Fruit fly (Drosophila melanogaster) whole organism, embryonic: ENCODE data around the gene Socs36E.

Source experiments
- Atf-2 ChIP-seq: fragments of 200-800 bp; sonication (Bioruptor generic); optimal IDR thresholded peaks from 2 replicates; lab custom pipeline; 2016; ENCODE audit warnings: missing biosample characterization, missing genetic modification characterization
- B-H1 ChIP-seq: fragments of 200-800 bp; sonication (Bioruptor generic); IDR thresholded peaks from 3 replicates; pipeline ENCODE4 v1.3.6; 2022; ENCODE audit warnings: missing biosample characterization, missing genetic modification characterization
- CG17361 ChIP-seq: fragments of 200-800 bp; sonication (Bioruptor generic); IDR thresholded peaks from 3 replicates; pipeline ENCODE4 v1.3.6; 2022; ENCODE audit warnings: missing biosample characterization, missing genetic modification characterization
- CG17385 ChIP-seq: fragments of 200-800 bp; sonication (Bioruptor generic); optimal IDR thresholded peaks from 3 replicates; lab custom pipeline; 2018; ENCODE audit warnings: missing biosample characterization, mild to moderate bottlenecking, missing genetic modification characterization
- CG17802 ChIP-seq: fragments of 200-800 bp; sonication (Bioruptor generic); optimal IDR thresholded peaks from 2 replicates; lab custom pipeline; 2018; ENCODE audit warnings: missing biosample characterization, mild to moderate bottlenecking, missing genetic modification characterization, moderate library complexity
- CG2116 ChIP-seq: fragments of 200-800 bp; sonication (Bioruptor generic); optimal IDR thresholded peaks from 3 replicates; lab custom pipeline; 2018; ENCODE audit warnings: missing biosample characterization, mild to moderate bottlenecking, missing genetic modification characterization
- CG31224 ChIP-seq: fragments of 200-800 bp; sonication (Bioruptor generic); IDR thresholded peaks from 2 replicates; pipeline ENCODE4 v1.3.6; 2022; ENCODE audit warnings: missing biosample characterization, missing genetic modification characterization
- CG32772 ChIP-seq: fragments of 200-800 bp; sonication (Bioruptor generic); IDR thresholded peaks from 2 replicates; pipeline ENCODE4 v1.3.6; 2022; ENCODE audit warnings: missing biosample characterization, missing genetic modification characterization
- CG3995 ChIP-seq: fragments of 200-800 bp; sonication (Bioruptor generic); optimal IDR thresholded peaks from 3 replicates; lab custom pipeline; 2016; ENCODE audit warnings: missing biosample characterization, missing genetic modification characterization
- CG4282 ChIP-seq: fragments of 200-800 bp; sonication (Bioruptor generic); optimal IDR thresholded peaks from 2 replicates; lab custom pipeline; 2016; ENCODE audit warnings: missing biosample characterization, missing genetic modification characterization
- CG4360 ChIP-seq: fragments of 200-800 bp; sonication (Bioruptor generic); IDR thresholded peaks from 2 replicates; pipeline ENCODE4 v1.3.6; 2022; ENCODE audit warnings: missing biosample characterization, missing genetic modification characterization
- CG6175 ChIP-seq: fragments of 200-800 bp; sonication (Bioruptor generic); IDR thresholded peaks from 3 replicates; pipeline ENCODE4 v1.3.6; 2022; ENCODE audit warnings: missing biosample characterization, missing genetic modification characterization
- CG6254 ChIP-seq: fragments of 200-800 bp; sonication (Bioruptor generic); optimal IDR thresholded peaks from 3 replicates; lab custom pipeline; 2017; ENCODE audit warnings: mild to moderate bottlenecking, missing biosample characterization, missing genetic modification reagents, missing genetic modification characterization
- CG7357 ChIP-seq: fragments of 200-800 bp; sonication (Bioruptor generic); IDR thresholded peaks from 3 replicates; pipeline ENCODE4 v1.3.6; 2022; ENCODE audit warnings: missing biosample characterization, missing genetic modification characterization
- CG8359 ChIP-seq: fragments of 200-800 bp; sonication (Bioruptor generic); optimal IDR thresholded peaks from 2 replicates; lab custom pipeline; 2017; ENCODE audit warnings: missing biosample characterization, mild to moderate bottlenecking, missing genetic modification characterization, borderline replicate concordance
- CG8944 ChIP-seq: fragments of 200-800 bp; sonication (Bioruptor generic); optimal IDR thresholded peaks from 3 replicates; lab custom pipeline; 2016; ENCODE audit warnings: missing biosample characterization, missing genetic modification characterization
- CG9876 ChIP-seq: fragments of 200-800 bp; sonication (Bioruptor generic); optimal IDR thresholded peaks from 2 replicates; lab custom pipeline; 2016; ENCODE audit warnings: missing biosample characterization, missing genetic modification characterization
- CkIIα-i1 ChIP-seq: fragments of 200-800 bp; sonication (Bioruptor generic); IDR thresholded peaks from 2 replicates; pipeline ENCODE4 v1.3.6; 2022; ENCODE audit warnings: missing biosample characterization, missing genetic modification characterization
- CrebB ChIP-seq: fragments of 200-800 bp; sonication (Bioruptor generic); optimal IDR thresholded peaks from 3 replicates; lab custom pipeline; 2018; ENCODE audit warnings: missing biosample characterization, mild to moderate bottlenecking, missing genetic modification characterization
- Dfd ChIP-seq, 2 experiments: fragments of >200 bp; optimal IDR thresholded peaks; 2 replicates each; lab custom pipeline; 2017; ENCODE audit warnings: missing biosample characterization in 2 of 2, missing genetic modification characterization in 2 of 2
- Fer1 ChIP-seq: fragments of 200-800 bp; sonication (Bioruptor generic); optimal IDR thresholded peaks from 2 replicates; lab custom pipeline; 2017; ENCODE audit warnings: missing biosample characterization, mild to moderate bottlenecking, missing genetic modification characterization
- GATAe ChIP-seq: fragments of 200-800 bp; sonication (Bioruptor generic); conservative IDR thresholded peaks from 2 replicates; pipeline ENCODE4 v1.3.6; 2022; ENCODE audit warnings: missing biosample characterization, missing genetic modification characterization
- HLHmδ ChIP-seq: fragments of 200-800 bp; sonication (Bioruptor generic); optimal IDR thresholded peaks from 2 replicates; lab custom pipeline; 2018; ENCODE audit warnings: missing biosample characterization, mild to moderate bottlenecking, missing genetic modification characterization, moderate library complexity
- Hr78 ChIP-seq, 2 experiments: fragments of 200-800 bp in 1 of 2; fragments of >200 bp in 1 of 2; sonication (Bioruptor generic) in 1 of 2; optimal IDR thresholded peaks; 2 replicates each; lab custom pipeline; 2017 to 2019; ENCODE audit warnings: missing biosample characterization in 2 of 2, missing genetic modification characterization in 2 of 2, mild to moderate bottlenecking in 1 of 2, moderate library complexity in 1 of 2
- Kr ChIP-seq: fragments of 200-800 bp; sonication (Bioruptor generic); optimal IDR thresholded peaks from 2 replicates; lab custom pipeline; 2017; ENCODE audit warnings: missing biosample characterization, mild to moderate bottlenecking, missing genetic modification characterization
- Lhr ChIP-seq: fragments of 200-800 bp; sonication (Bioruptor generic); optimal IDR thresholded peaks from 3 replicates; lab custom pipeline; 2017; ENCODE audit warnings: mild to moderate bottlenecking, missing biosample characterization, missing genetic modification reagents, missing genetic modification characterization
- MBD-R2 ChIP-seq: fragments of 200-800 bp; sonication (Bioruptor generic); IDR thresholded peaks from 2 replicates; pipeline ENCODE4 v1.3.6; 2022; ENCODE audit warnings: missing biosample characterization, missing genetic modification characterization
- MTF-1 ChIP-seq: fragments of 200-800 bp; sonication (Bioruptor generic); optimal IDR thresholded peaks from 2 replicates; lab custom pipeline; 2018; ENCODE audit warnings: missing biosample characterization, mild to moderate bottlenecking, missing genetic modification characterization, borderline replicate concordance
- NfI ChIP-seq: fragments of 200-800 bp; sonication (Bioruptor generic); optimal IDR thresholded peaks from 3 replicates; lab custom pipeline; 2018; ENCODE audit warnings: missing biosample characterization, mild to moderate bottlenecking, missing genetic modification characterization, moderate library complexity
- Oli ChIP-seq: fragments of 200-800 bp; sonication (Bioruptor generic); optimal IDR thresholded peaks from 2 replicates; lab custom pipeline; 2018; ENCODE audit warnings: missing biosample characterization, mild to moderate bottlenecking, missing genetic modification characterization, moderate library complexity
- Stat92E ChIP-seq, 3 experiments: fragments of >200 bp in 2 of 3; fragments of 200-800 bp in 1 of 3; sonication (Bioruptor generic) in 1 of 3; optimal IDR thresholded peaks; 2 replicates each; lab custom pipeline; 2017 to 2019; ENCODE audit warnings: missing biosample characterization in 3 of 3, missing genetic modification characterization in 3 of 3, mild to moderate bottlenecking in 1 of 3, moderate library complexity in 1 of 3
- Vsx1 ChIP-seq: fragments of 200-800 bp; sonication (Bioruptor generic); optimal IDR thresholded peaks from 2 replicates; lab custom pipeline; 2017; ENCODE audit warnings: missing biosample characterization, mild to moderate bottlenecking, missing genetic modification characterization, missing genetic modification reagents
- ase ChIP-seq: fragments of 200-800 bp; sonication (Bioruptor generic); IDR thresholded peaks from 3 replicates; pipeline ENCODE4 v1.3.6; 2022; ENCODE audit warnings: missing biosample characterization, missing genetic modification characterization
- cwo ChIP-seq: fragments of 200-800 bp; sonication (Bioruptor generic); optimal IDR thresholded peaks from 3 replicates; lab custom pipeline; 2017; ENCODE audit warnings: missing biosample characterization, missing genetic modification characterization, mild to moderate bottlenecking, moderate library complexity, missing genetic modification reagents
- dm ChIP-seq: fragments of 200-800 bp; sonication (Bioruptor generic); optimal IDR thresholded peaks from 3 replicates; lab custom pipeline; 2016; ENCODE audit warnings: missing biosample characterization, missing genetic modification characterization
- exex ChIP-seq: fragments of 200-800 bp; sonication (Bioruptor generic); optimal IDR thresholded peaks from 4 replicates; lab custom pipeline; 2018; ENCODE audit warnings: missing biosample characterization, mild to moderate bottlenecking, missing genetic modification characterization, moderate library complexity
- gt ChIP-seq: fragments of 200-800 bp; sonication (Bioruptor generic); IDR thresholded peaks from 2 replicates; pipeline ENCODE4 v1.3.6; 2022; ENCODE audit warnings: missing biosample characterization, missing genetic modification characterization
- hb ChIP-seq: fragments of 200-800 bp; sonication (Bioruptor generic); IDR thresholded peaks from 3 replicates; pipeline ENCODE4 v1.3.6; 2022; ENCODE audit warnings: missing biosample characterization, missing genetic modification characterization; ENCODE audit not compliant: partially characterized antibody
- lbe ChIP-seq: fragments of 200-800 bp; sonication (Bioruptor generic); optimal IDR thresholded peaks from 2 replicates; lab custom pipeline; 2016; ENCODE audit warnings: missing biosample characterization, mild to moderate bottlenecking, missing genetic modification characterization
- ranshi ChIP-seq: fragments of 200-800 bp; sonication (Bioruptor generic); IDR thresholded peaks from 2 replicates; pipeline ENCODE4 v1.3.6; 2022; ENCODE audit warnings: missing biosample characterization, missing genetic modification characterization
- sna ChIP-seq: fragments of 200-800 bp; sonication (Bioruptor generic); IDR thresholded peaks from 2 replicates; pipeline ENCODE4 v1.3.6; 2022; ENCODE audit warnings: missing biosample characterization, missing genetic modification characterization; ENCODE audit not compliant: partially characterized antibody
- so ChIP-seq: fragments of 200-800 bp; sonication (Bioruptor generic); IDR thresholded peaks from 3 replicates; pipeline ENCODE4 v1.3.6; 2022; ENCODE audit warnings: missing biosample characterization, missing genetic modification characterization
- stwl ChIP-seq: fragments of 200-800 bp; sonication (Bioruptor generic); optimal IDR thresholded peaks from 3 replicates; lab custom pipeline; 2018; ENCODE audit warnings: missing biosample characterization, mild to moderate bottlenecking, missing genetic modification characterization, moderate library complexity
- sug ChIP-seq: fragments of 200-800 bp; optimal IDR thresholded peaks from 2 replicates; lab custom pipeline; 2019; ENCODE audit warnings: missing biosample characterization, mild to moderate bottlenecking, missing genetic modification characterization, moderate library complexity
- tap ChIP-seq: fragments of 200-800 bp; optimal IDR thresholded peaks from 3 replicates; lab custom pipeline; 2019; ENCODE audit warnings: missing biosample characterization, mild to moderate bottlenecking, missing genetic modification characterization, moderate library complexity
- tio ChIP-seq: fragments of 200-800 bp; sonication (Bioruptor generic); optimal IDR thresholded peaks from 2 replicates; lab custom pipeline; 2017; ENCODE audit warnings: missing biosample characterization, missing genetic modification characterization, inconsistent platforms
- unpg ChIP-seq: fragments of 200-800 bp; sonication (Bioruptor generic); optimal IDR thresholded peaks from 3 replicates; lab custom pipeline; 2018; ENCODE audit warnings: missing biosample characterization, mild to moderate bottlenecking, missing genetic modification characterization, moderate library complexity
- usp ChIP-seq: fragments of >200 bp; optimal IDR thresholded peaks from 2 replicates; lab custom pipeline; 2017; ENCODE audit warnings: missing biosample characterization, missing genetic modification characterization
- zen ChIP-seq: fragments of 200-800 bp; sonication (Bioruptor generic); optimal IDR thresholded peaks from 3 replicates; lab custom pipeline; 2018; ENCODE audit warnings: missing biosample characterization, mild to moderate bottlenecking, missing genetic modification characterization, moderate library complexity

Socs36E gene

DNA sequence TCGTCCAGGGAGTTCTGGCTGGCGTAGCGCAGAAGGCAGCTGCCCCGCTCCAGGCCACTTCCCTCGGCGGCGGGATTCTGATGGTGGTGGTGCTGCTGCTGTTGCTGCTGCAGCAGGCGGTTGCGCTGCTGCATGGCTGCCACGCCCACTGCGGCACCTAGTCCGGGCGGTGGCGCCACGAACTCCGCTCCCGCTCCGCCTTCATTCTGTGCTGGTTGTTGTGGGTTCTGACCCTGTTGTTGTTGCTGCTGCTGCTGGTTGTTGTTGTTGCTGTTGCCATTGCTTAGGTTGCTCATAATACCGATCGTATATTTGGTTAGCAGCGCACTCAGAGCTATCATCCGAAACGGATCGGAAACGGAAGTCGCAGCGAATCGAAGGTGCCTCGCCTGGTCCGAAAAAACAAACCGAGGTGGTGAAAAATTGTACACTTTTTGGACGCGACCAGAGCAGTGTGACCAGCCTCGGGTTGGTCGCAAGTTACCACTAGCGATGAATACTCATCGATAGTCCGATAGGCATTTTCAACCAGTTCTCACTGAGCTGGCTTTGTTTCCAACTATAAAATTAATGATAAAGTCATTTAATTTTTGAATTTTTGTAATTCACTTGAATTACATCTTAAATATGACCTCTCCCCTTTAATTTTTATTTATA, 14.5 kb downstream of the Socs36E start, which contains the start of gene kel (continued):
- TF ChIP-seq CG17361 (GFP tag; lab: Robert Waterston, UW): peak; percentile 50; the same call in 2 of the 3 replicates
- peak; percentile 99 for TF ChIP-seq CG7357 (GFP tag; lab: Robert Waterston, UW)
- no peak for TF ChIP-seq CG8359 (GFP tag; lab: Kevin White, UChicago)
- no peak for TF ChIP-seq Oli
- TF ChIP-seq CG9876 (GFP tag; lab: Kevin White, UChicago): no peak
- TF ChIP-seq CG32772 (GFP tag; lab: Robert Waterston, UW): no peak
- peak; percentile 95 for TF ChIP-seq CG4360 (GFP tag; lab: Robert Waterston, UW)
- peak; percentile 17; the same call in 1 of the 2 replicates for TF ChIP-seq ranshi (GFP tag; lab: Robert Waterston, UW)
- TF ChIP-seq dm (GFP tag; lab: Kevin White, UChicago): peak; percentile 61
- peak; percentile 76 for TF ChIP-seq CrebB (tag; lab: Kevin White, UChicago)
- TF ChIP-seq CG17385 (GFP tag; lab: Kevin White, UChicago): peak; percentile 49
- TF ChIP-seq stwl (tag; lab: Kevin White, UChicago): peak; percentile 99
- TF ChIP-seq sug (tag; lab: Kevin White, UChicago): peak; percentile 36
- TF ChIP-seq tio (GFP tag; lab: Kevin White, UChicago): no peak
- TF ChIP-seq GATAe (GFP tag; lab: Robert Waterston, UW): no peak
- peak; percentile 18 for TF ChIP-seq Vsx1 (GFP tag; lab: Kevin White, UChicago)
- no peak for TF ChIP-seq exex (tag; lab: Kevin White, UChicago)
- 0 out of 3 replicates have a peak, but pooled peaks have one; percentile 41 for TF ChIP-seq so
- TF ChIP-seq cwo (GFP tag; lab: Kevin White, UChicago): peak; percentile 6
- peak; percentile 49 for TF ChIP-seq CG3995 (GFP tag; lab: Kevin White, UChicago)
- peak; percentile 74 for TF ChIP-seq CG17802 (tag; lab: Kevin White, UChicago)
- TF ChIP-seq Kr (GFP tag; lab: Kevin White, UChicago): no peak
- peak; percentile 40 for TF ChIP-seq NfI (GFP tag; lab: Kevin White, UChicago)
- peak; percentile 73; the same call in 1 of the 2 replicates for TF ChIP-seq MBD-R2 (GFP tag; lab: Robert Waterston, UW)
- TF ChIP-seq tap (tag; lab: Kevin White, UChicago): no peak
- TF ChIP-seq CG6175 (GFP tag; lab: Robert Waterston, UW): no peak
- peak; percentile 66; the same call in 1 of the 3 replicates for TF ChIP-seq hb (GFP tag; lab: Robert Waterston, UW)
- peak; percentile 15 for TF ChIP-seq lbe
- TF ChIP-seq sna (GFP tag; lab: Robert Waterston, UW): peak; percentile 59; the same call in 1 of the 2 replicates
- TF ChIP-seq Fer1 (GFP tag; lab: Kevin White, UChicago): peak; percentile 71
- no peak; the same call in 2 of the 3 replicates for TF ChIP-seq B-H1 (GFP tag; lab: Robert Waterston, UW)
- peak; percentile 41 for TF ChIP-seq unpg (GFP tag; lab: Kevin White, UChicago)
- peak in 1 of 3 experiments; percentile 60 for TF ChIP-seq Stat92E (GFP tag; optimal IDR thresholded peaks at IDR 0.05; lab: Kevin White, UChicago)
- no peak for TF ChIP-seq gt (GFP tag; lab: Robert Waterston, UW)
- no peak for TF ChIP-seq CG4282
- no peak for TF ChIP-seq CG8944 (GFP tag; lab: Kevin White, UChicago)
- no peak for TF ChIP-seq CG31224 (GFP tag; lab: Robert Waterston, UW)
- no peak for TF ChIP-seq ase
- TF ChIP-seq MTF-1 (GFP tag; lab: Kevin White, UChicago): peak; percentile 74
- TF ChIP-seq zen (tag; lab: Kevin White, UChicago): peak; percentile 58
- TF ChIP-seq CkIIα-i1 (GFP tag; lab: Robert Waterston, UW): no peak
- TF ChIP-seq CG6254 (GFP tag; lab: Kevin White, UChicago): peak; percentile 49
- peak; percentile 73 for TF ChIP-seq HLHmδ (GFP tag; lab: Kevin White, UChicago)
- TF ChIP-seq Lhr (GFP tag; lab: Kevin White, UChicago): peak; percentile 70
- no peak for TF ChIP-seq Atf-2
- TF ChIP-seq Hr78 (GFP tag; optimal IDR thresholded peaks at IDR 0.05; lab: Kevin White, UChicago): no peak
- TF ChIP-seq usp (GFP tag; lab: Kevin White, UChicago): no peak
- TF ChIP-seq CG2116: peak; percentile 58
- no peak for TF ChIP-seq Dfd (GFP tag; optimal IDR thresholded peaks at IDR 0.05; lab: Kevin White, UChicago)
